Worm (Caenorhabditis elegans) whole organism, L2 larva: ENCODE results near the gene mks-5.
A peak's percentile ranks its signal among the peaks of the same experiment; 100 is the strongest.

Experiments used
- ama-1 ChIP-seq: fragments of 150-350 bp; optimal IDR thresholded peaks from 2 replicates; lab custom pipeline; 2018; ENCODE audit warnings: inconsistent platforms
- elt-3 ChIP-seq: sonication (generic microtip); optimal IDR thresholded peaks from 2 replicates; lab custom pipeline; 2017; ENCODE audit warnings: missing biosample characterization, missing genetic modification characterization
- fos-1 ChIP-seq: fragments of 150-350 bp; optimal IDR thresholded peaks from 2 replicates; lab custom pipeline; 2014; ENCODE audit warnings: missing biosample characterization, missing genetic modification characterization
- lin-39 ChIP-seq: fragments of 150-350 bp; optimal IDR thresholded peaks from 2 replicates; lab custom pipeline; 2014; ENCODE audit warnings: missing biosample characterization, missing genetic modification reagents, missing genetic modification characterization
- nhr-11 ChIP-seq: fragments of 150-350 bp; optimal IDR thresholded peaks from 2 replicates; lab custom pipeline; 2014; ENCODE audit warnings: missing biosample characterization, missing genetic modification characterization
- nhr-6 ChIP-seq: fragments of 150-350 bp; optimal IDR thresholded peaks from 2 replicates; lab custom pipeline; 2014; ENCODE audit warnings: missing biosample characterization, missing genetic modification characterization
- sma-9 ChIP-seq, 2 experiments: fragments of 150-350 bp in 1 of 2; sonication (generic microtip) in 1 of 2; optimal IDR thresholded peaks; 2 replicates each; lab custom pipeline; 2014 to 2016; ENCODE audit warnings: missing genetic modification characterization in 2 of 2, mild to moderate bottlenecking in 1 of 2, missing biosample characterization in 1 of 2, missing compliant biosample characterization in 1 of 2, missing genetic modification reagents in 1 of 2, moderate library complexity in 1 of 2
- snpc-4 ChIP-seq: fragments of 150-350 bp; optimal IDR thresholded peaks from 2 replicates; lab custom pipeline; 2014; ENCODE audit warnings: missing biosample characterization, missing genetic modification characterization
- unc-55 ChIP-seq: fragments of 150-350 bp; sonication (generic microtip); optimal IDR thresholded peaks from 3 replicates; lab custom pipeline; 2014; ENCODE audit warnings: missing biosample characterization, missing genetic modification reagents, missing genetic modification characterization
- unc-62 ChIP-seq: fragments of 150-350 bp; optimal IDR thresholded peaks from 2 replicates; lab custom pipeline; 2014; ENCODE audit warnings: missing biosample characterization, missing genetic modification reagents, missing genetic modification characterization
- ztf-11 ChIP-seq: sonication (generic microtip); optimal IDR thresholded peaks from 2 replicates; lab custom pipeline; 2017; ENCODE audit warnings: missing biosample characterization, missing genetic modification characterization

- TF ChIP-seq fos-1 (tag; lab: Kevin White, UChicago) (no peak), lin-39 (no peak), snpc-4 (tag; lab: Kevin White, UChicago) (no peak), ama-1 (lab: Kevin White, UChicago) (no peak), ztf-11 (no peak), nhr-6 (tag; lab: Kevin White, UChicago) (no peak), unc-55 (GFP tag; lab: Kevin White, UChicago) (no peak), elt-3 (no peak), sma-9 (GFP tag; optimal IDR thresholded peaks at IDR 0.05; lab: Kevin White, UChicago) (peak; percentile 22), sma-9 (tag; optimal IDR thresholded peaks at IDR 0.05; lab: Kevin White, UChicago) (no peak), nhr-11 (tag; lab: Kevin White, UChicago) (no peak), unc-62 (GFP tag; lab: Kevin White, UChicago) (no peak)
Measured at ce11 chrII:10758951-10759350, 38.9 kb downstream of the mks-5 start.
